Worm (Caenorhabditis elegans) whole organism, mixed stage, embryonic: ENCODE measurements around the gene F44F4.10.

Source experiments
- M03D4.4 ChIP-seq: sonication (generic microtip); optimal IDR thresholded peaks from 2 replicates; lab custom pipeline; 2017; ENCODE audit warnings: mild to moderate bottlenecking, missing genetic modification characterization, missing compliant biosample characterization
- bed-3 ChIP-seq: fragments of 200-800 bp; sonication (Bioruptor generic); optimal IDR thresholded peaks from 3 replicates; lab custom pipeline; 2018; ENCODE audit warnings: mild to moderate bottlenecking, missing genetic modification characterization, moderate library complexity, missing compliant biosample characterization
- blmp-1 ChIP-seq: fragments of 150-350 bp; optimal IDR thresholded peaks from 2 replicates; lab custom pipeline; 2014; ENCODE audit warnings: missing biosample characterization, missing genetic modification characterization
- ceh-39 ChIP-seq: fragments of 150-350 bp; optimal IDR thresholded peaks from 2 replicates; lab custom pipeline; 2014; ENCODE audit warnings: missing biosample characterization, missing genetic modification characterization
- ceh-43 ChIP-seq: fragments of 200-800 bp; sonication (Bioruptor generic); optimal IDR thresholded peaks from 2 replicates; lab custom pipeline; 2018; ENCODE audit warnings: mild to moderate bottlenecking, missing genetic modification characterization, moderate library complexity, missing compliant biosample characterization
- ceh-83 ChIP-seq: fragments of 200-800 bp; sonication (Bioruptor generic); optimal IDR thresholded peaks from 2 replicates; lab custom pipeline; 2018; ENCODE audit warnings: mild to moderate bottlenecking, missing genetic modification characterization, missing compliant biosample characterization
- ces-1 ChIP-seq: fragments of 150-350 bp; optimal IDR thresholded peaks from 2 replicates; lab custom pipeline; 2014; ENCODE audit warnings: missing biosample characterization, missing genetic modification reagents, missing genetic modification characterization
- cnd-1 ChIP-seq: fragments of 200-800 bp; sonication (Bioruptor generic); optimal IDR thresholded peaks from 2 replicates; lab custom pipeline; 2018; ENCODE audit warnings: mild to moderate bottlenecking, missing genetic modification characterization, missing compliant biosample characterization
- drap-1 ChIP-seq: fragments of 200-800 bp; sonication (Bioruptor generic); optimal IDR thresholded peaks from 3 replicates; lab custom pipeline; 2018; ENCODE audit warnings: mild to moderate bottlenecking, missing genetic modification characterization, missing compliant biosample characterization
- elt-1 ChIP-seq: sonication (generic microtip); optimal IDR thresholded peaks from 2 replicates; lab custom pipeline; 2017; ENCODE audit warnings: missing genetic modification characterization, mild to moderate bottlenecking, missing compliant biosample characterization, antibody characterized with exemption, moderate library complexity, borderline replicate concordance; ENCODE audit not compliant: insufficient read depth
- elt-3 ChIP-seq: fragments of 150-350 bp; optimal IDR thresholded peaks from 2 replicates; lab custom pipeline; 2014; ENCODE audit warnings: missing biosample characterization, missing genetic modification characterization
- flh-1 ChIP-seq: fragments of 200-800 bp; sonication (Bioruptor generic); optimal IDR thresholded peaks from 2 replicates; lab custom pipeline; 2018; ENCODE audit warnings: mild to moderate bottlenecking, missing genetic modification characterization, moderate library complexity, missing compliant biosample characterization
- ham-2 ChIP-seq: fragments of 200-800 bp; sonication (Bioruptor generic); optimal IDR thresholded peaks from 2 replicates; lab custom pipeline; 2018; ENCODE audit warnings: mild to moderate bottlenecking, missing genetic modification characterization, missing compliant biosample characterization
- hlh-1 ChIP-seq: fragments of 150-350 bp; optimal IDR thresholded peaks from 2 replicates; lab custom pipeline; 2014; ENCODE audit warnings: missing biosample characterization, missing genetic modification reagents, missing genetic modification characterization
- lin-13 ChIP-seq: fragments of 150-350 bp; optimal IDR thresholded peaks from 2 replicates; lab custom pipeline; 2014; ENCODE audit warnings: missing biosample characterization, missing genetic modification characterization
- lin-32 ChIP-seq: fragments of 200-800 bp; sonication (Bioruptor generic); optimal IDR thresholded peaks from 2 replicates; lab custom pipeline; 2018; ENCODE audit warnings: mild to moderate bottlenecking, missing genetic modification characterization, missing compliant biosample characterization
- lsy-2 ChIP-seq: fragments of 150-350 bp; optimal IDR thresholded peaks from 2 replicates; lab custom pipeline; 2014; ENCODE audit warnings: missing biosample characterization, missing genetic modification characterization
- mab-5 ChIP-seq: fragments of 150-350 bp; optimal IDR thresholded peaks from 2 replicates; lab custom pipeline; 2014; ENCODE audit warnings: missing biosample characterization, missing genetic modification characterization
- mep-1 ChIP-seq: fragments of 150-350 bp; optimal IDR thresholded peaks from 2 replicates; lab custom pipeline; 2017; ENCODE audit warnings: missing biosample characterization, missing genetic modification reagents, missing genetic modification characterization, inconsistent platforms
- mls-2 ChIP-seq: sonication (generic microtip); optimal IDR thresholded peaks from 2 replicates; lab custom pipeline; 2016; ENCODE audit warnings: mild to moderate bottlenecking, missing genetic modification characterization, moderate library complexity, missing compliant biosample characterization
- nhr-12 ChIP-seq: fragments of 150-350 bp; optimal IDR thresholded peaks from 2 replicates; lab custom pipeline; 2014; ENCODE audit warnings: missing biosample characterization, missing genetic modification characterization
- nhr-2 ChIP-seq: fragments of 150-350 bp; optimal IDR thresholded peaks from 2 replicates; lab custom pipeline; 2014; ENCODE audit warnings: missing biosample characterization, missing genetic modification characterization
- nhr-237 ChIP-seq: fragments of 150-350 bp; optimal IDR thresholded peaks from 2 replicates; lab custom pipeline; 2014; ENCODE audit warnings: missing biosample characterization, missing genetic modification characterization
- nhr-28 ChIP-seq: fragments of 150-350 bp; optimal IDR thresholded peaks from 2 replicates; lab custom pipeline; 2014; ENCODE audit warnings: missing biosample characterization, missing genetic modification characterization
- nhr-76 ChIP-seq: sonication (generic microtip); optimal IDR thresholded peaks from 2 replicates; lab custom pipeline; 2017; ENCODE audit warnings: missing biosample characterization, missing genetic modification characterization
- pha-4 ChIP-seq: fragments of 150-350 bp; optimal IDR thresholded peaks from 2 replicates; lab custom pipeline; 2018; ENCODE audit warnings: missing biosample characterization, missing genetic modification reagents, missing genetic modification characterization
- sem-2 ChIP-seq: fragments of 200-800 bp; sonication (Bioruptor generic); optimal IDR thresholded peaks from 2 replicates; lab custom pipeline; 2018; ENCODE audit warnings: mild to moderate bottlenecking, missing genetic modification characterization, missing compliant biosample characterization
- snpc-4 ChIP-seq: fragments of 150-350 bp; optimal IDR thresholded peaks from 2 replicates; lab custom pipeline; 2014; ENCODE audit warnings: missing biosample characterization, missing genetic modification characterization
- sptf-1 ChIP-seq: sonication (generic microtip); optimal IDR thresholded peaks from 2 replicates; lab custom pipeline; 2017; ENCODE audit warnings: mild to moderate bottlenecking, missing genetic modification characterization, moderate library complexity, missing compliant biosample characterization
- tbx-8 ChIP-seq: fragments of 200-800 bp; sonication (Bioruptor generic); optimal IDR thresholded peaks from 2 replicates; lab custom pipeline; 2018; ENCODE audit warnings: mild to moderate bottlenecking, missing genetic modification characterization, moderate library complexity, missing compliant biosample characterization
- unc-120 ChIP-seq: sonication (generic microtip); optimal IDR thresholded peaks from 2 replicates; lab custom pipeline; 2017; ENCODE audit warnings: missing genetic modification characterization, missing compliant biosample characterization; ENCODE audit not compliant: poor library complexity, severe bottlenecking
- unc-39 ChIP-seq: fragments of 150-350 bp; optimal IDR thresholded peaks from 2 replicates; lab custom pipeline; 2014; ENCODE audit warnings: missing biosample characterization, missing genetic modification characterization
- unc-62 ChIP-seq: fragments of 150-350 bp; optimal IDR thresholded peaks from 2 replicates; lab custom pipeline; 2014; ENCODE audit warnings: missing biosample characterization, missing genetic modification reagents, missing genetic modification characterization
- zip-8 ChIP-seq: fragments of 150-350 bp; optimal IDR thresholded peaks from 2 replicates; lab custom pipeline; 2014; ENCODE audit warnings: missing biosample characterization, missing genetic modification characterization
- ztf-11 ChIP-seq: fragments of 150-350 bp; optimal IDR thresholded peaks from 2 replicates; lab custom pipeline; 2014; ENCODE audit warnings: missing biosample characterization, missing genetic modification characterization

The F44F4.10 gene

ce11 chrII:10872541-10872940 is 44.5 kb downstream of the F44F4.10 start, which contains the start of the genes cyn-4 and copz-1:
Gene cyn-4, minus strand, starts transcription at chrII:10872611.
Gene copz-1, plus strand, starts transcription at chrII:10872879.
- peak; percentile 49 for TF ChIP-seq sptf-1
- TF ChIP-seq pha-4 (tag; lab: Kevin White, UChicago): peak; percentile 75
- TF ChIP-seq hlh-1: peak; percentile 3
- TF ChIP-seq mep-1 (tag; lab: Kevin White, UChicago): peak; percentile 61
- peak; percentile 43 for TF ChIP-seq lin-13 (tag; lab: Kevin White, UChicago)
- no peak for TF ChIP-seq elt-1 (tag; lab: Kevin White, UChicago)
- TF ChIP-seq ces-1 (GFP tag; lab: Kevin White, UChicago): peak; percentile 81
- TF ChIP-seq lsy-2 (tag; lab: Kevin White, UChicago): peak; percentile 78
- TF ChIP-seq zip-8 (tag; lab: Kevin White, UChicago): no peak
- peak; percentile 2 for TF ChIP-seq nhr-2 (tag; lab: Kevin White, UChicago)
- peak; percentile 41 for TF ChIP-seq mls-2 (tag; lab: Kevin White, UChicago)
- peak; percentile 67 for TF ChIP-seq ceh-39 (tag; lab: Kevin White, UChicago)
- TF ChIP-seq nhr-237 (tag; lab: Kevin White, UChicago): peak; percentile 28
- no peak for TF ChIP-seq unc-120 (tag; lab: Kevin White, UChicago)

- no peak for TF ChIP-seq sem-2 (GFP tag; lab: Kevin White, UChicago)
- TF ChIP-seq nhr-28 (tag; lab: Kevin White, UChicago): no peak
- TF ChIP-seq ceh-83 (GFP tag; lab: Kevin White, UChicago): no peak
- TF ChIP-seq bed-3 (GFP tag; lab: Kevin White, UChicago): no peak
- TF ChIP-seq M03D4.4 (tag; lab: Kevin White, UChicago): no peak
- no peak for TF ChIP-seq flh-1
- no peak for TF ChIP-seq nhr-237 (tag; lab: Kevin White, UChicago)
- no peak for TF ChIP-seq unc-62
- TF ChIP-seq mep-1 (tag; lab: Kevin White, UChicago): no peak
- no peak for TF ChIP-seq blmp-1 (tag; lab: Kevin White, UChicago)
Observed at ce11 chrII:10870698-10871097, 46.4 kb downstream of the F44F4.10 start.

- no peak for TF ChIP-seq tbx-8 (GFP tag; lab: Kevin White, UChicago)
- no peak for TF ChIP-seq nhr-76 (tag; lab: Kevin White, UChicago)
- no peak for TF ChIP-seq ceh-83 (GFP tag; lab: Kevin White, UChicago)
- TF ChIP-seq hlh-1: peak; percentile 53
- no peak for TF ChIP-seq elt-3 (tag; lab: Kevin White, UChicago)
- TF ChIP-seq bed-3 (GFP tag; lab: Kevin White, UChicago): no peak
- peak; percentile 31 for TF ChIP-seq drap-1 (GFP tag; lab: Kevin White, UChicago)
- TF ChIP-seq ham-2 (GFP tag; lab: Kevin White, UChicago): no peak
- peak; percentile 22 for TF ChIP-seq unc-62
- TF ChIP-seq ceh-43 (GFP tag; lab: Kevin White, UChicago): peak; percentile 15
- TF ChIP-seq sem-2 (GFP tag; lab: Kevin White, UChicago): no peak
- no peak for TF ChIP-seq cnd-1 (tag; lab: Kevin White, UChicago)
- TF ChIP-seq zip-8 (tag; lab: Kevin White, UChicago): no peak
- peak; percentile 28 for TF ChIP-seq M03D4.4 (tag; lab: Kevin White, UChicago)
- TF ChIP-seq lsy-2 (tag; lab: Kevin White, UChicago): peak; percentile 100
- TF ChIP-seq flh-1: no peak
- peak; percentile 92 for TF ChIP-seq mep-1 (tag; lab: Kevin White, UChicago)
- TF ChIP-seq ztf-11: no peak
- no peak for TF ChIP-seq nhr-12 (tag; lab: Kevin White, UChicago)
- TF ChIP-seq ces-1 (GFP tag; lab: Kevin White, UChicago): peak; percentile 68
- TF ChIP-seq lin-13 (tag; lab: Kevin White, UChicago): peak; percentile 84
- peak; percentile 82 for TF ChIP-seq pha-4 (tag; lab: Kevin White, UChicago)
- TF ChIP-seq unc-39: no peak
- peak; percentile 51 for TF ChIP-seq mls-2 (tag; lab: Kevin White, UChicago)
- TF ChIP-seq nhr-2 (tag; lab: Kevin White, UChicago): peak; percentile 37
- TF ChIP-seq blmp-1 (tag; lab: Kevin White, UChicago): no peak
- no peak for TF ChIP-seq elt-1 (tag; lab: Kevin White, UChicago)
- TF ChIP-seq lin-32 (GFP tag; lab: Kevin White, UChicago): no peak
- TF ChIP-seq snpc-4 (tag; lab: Kevin White, UChicago): no peak
- no peak for TF ChIP-seq nhr-28 (tag; lab: Kevin White, UChicago)
- peak; percentile 86 for TF ChIP-seq nhr-237 (tag; lab: Kevin White, UChicago)
- TF ChIP-seq ceh-39 (tag; lab: Kevin White, UChicago): peak; percentile 72
- peak; percentile 75 for TF ChIP-seq sptf-1
- TF ChIP-seq mab-5 (tag; lab: Kevin White, UChicago): no peak
- peak; percentile 22 for TF ChIP-seq unc-120 (tag; lab: Kevin White, UChicago)
Observed at ce11 chrII:10868670-10869246, 48.3 kb downstream of the F44F4.10 start, which contains the start of the genes gmps-1 and cap-2. Gene gmps-1, minus strand, starts transcription at chrII:10868720. Gene cap-2, plus strand, starts transcription at chrII:10869196.
